Worm (Caenorhabditis elegans) whole organism, L2 larva: Measurements from ENCODE around the gene tor-2.

Source experiments
- ZK546.5 ChIP-seq: sonication (generic microtip); optimal IDR thresholded peaks from 2 replicates; lab custom pipeline; 2017; ENCODE audit warnings: missing biosample characterization, missing genetic modification characterization
- fos-1 ChIP-seq: fragments of 150-350 bp; optimal IDR thresholded peaks from 2 replicates; lab custom pipeline; 2014; ENCODE audit warnings: missing biosample characterization, missing genetic modification characterization
- mbf-1 ChIP-seq: sonication (generic microtip); optimal IDR thresholded peaks from 2 replicates; lab custom pipeline; 2017; ENCODE audit warnings: missing biosample characterization, missing genetic modification characterization
- skn-1 ChIP-seq: sonication (generic microtip); optimal IDR thresholded peaks from 2 replicates; lab custom pipeline; 2017; ENCODE audit warnings: missing biosample characterization, missing genetic modification characterization
- snpc-4 ChIP-seq: fragments of 150-350 bp; optimal IDR thresholded peaks from 2 replicates; lab custom pipeline; 2014; ENCODE audit warnings: missing biosample characterization, missing genetic modification characterization
- ztf-11 ChIP-seq: sonication (generic microtip); optimal IDR thresholded peaks from 2 replicates; lab custom pipeline; 2017; ENCODE audit warnings: missing biosample characterization, missing genetic modification characterization

DNA sequence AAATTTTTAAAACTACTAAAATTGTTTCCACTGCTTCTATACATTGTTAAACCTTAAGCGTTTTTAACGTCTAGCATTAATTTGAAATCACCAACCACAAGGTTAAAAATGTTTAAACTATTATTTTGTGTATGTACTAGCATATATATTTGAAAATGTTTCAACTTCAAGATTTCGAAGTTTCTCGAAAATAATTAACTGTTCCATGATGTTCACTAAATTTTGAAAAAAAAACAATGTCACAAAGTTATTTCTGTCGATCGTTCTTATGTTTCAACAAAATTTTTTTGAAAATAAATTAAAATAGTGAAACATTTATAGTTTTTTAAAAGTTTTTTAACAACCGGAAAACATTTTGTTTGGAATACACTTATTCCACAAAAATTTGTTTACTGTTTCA is 29.4 kb downstream of the tor-2 start:
- TF ChIP-seq fos-1 = no peak
- no peak for TF ChIP-seq skn-1 (tag; lab: Kevin White, UChicago)
- TF ChIP-seq ZK546.5 (tag; lab: Kevin White, UChicago) = no peak
- no peak for TF ChIP-seq ztf-11 (tag; lab: Kevin White, UChicago)
- no peak for TF ChIP-seq mbf-1 (tag; lab: Kevin White, UChicago)
- TF ChIP-seq snpc-4 (tag; lab: Kevin White, UChicago) = no peak
